Fruit fly (Drosophila melanogaster) whole organism, embryonic: ENCODE data around the gene Cdc23.

Experiments used
- Atf3 ChIP-seq: fragments of 200-800 bp; sonication (Bioruptor generic); optimal IDR thresholded peaks from 3 replicates; lab custom pipeline; 2016; ENCODE audit warnings: missing biosample characterization, missing genetic modification characterization
- Atf6 ChIP-seq: fragments of 200-800 bp; sonication (Bioruptor generic); IDR thresholded peaks from 2 replicates; pipeline ENCODE4 v1.3.6; 2022; ENCODE audit warnings: missing biosample characterization, missing genetic modification characterization
- CG10565 ChIP-seq: fragments of 200-800 bp; sonication (Bioruptor generic); optimal IDR thresholded peaks from 3 replicates; lab custom pipeline; 2016; ENCODE audit warnings: missing biosample characterization, mild to moderate bottlenecking, missing genetic modification characterization
- CG11504 ChIP-seq: fragments of 200-800 bp; sonication (Bioruptor generic); optimal IDR thresholded peaks from 3 replicates; lab custom pipeline; 2019; ENCODE audit warnings: missing biosample characterization, mild to moderate bottlenecking, missing genetic modification characterization, moderate library complexity
- CG11560 ChIP-seq: fragments of 200-800 bp; sonication (Bioruptor generic); IDR thresholded peaks from 3 replicates; pipeline ENCODE4 v1.3.6; 2022; ENCODE audit warnings: missing biosample characterization, missing genetic modification characterization
- CG12104 ChIP-seq: fragments of 200-800 bp; sonication (Bioruptor generic); optimal IDR thresholded peaks from 3 replicates; lab custom pipeline; 2016; ENCODE audit warnings: missing biosample characterization, missing genetic modification characterization
- CG12155 ChIP-seq: fragments of 200-800 bp; sonication (Bioruptor generic); optimal IDR thresholded peaks from 3 replicates; lab custom pipeline; 2016; ENCODE audit warnings: missing biosample characterization, missing genetic modification characterization
- CG15073 ChIP-seq: fragments of 200-800 bp; sonication (Bioruptor generic); optimal IDR thresholded peaks from 2 replicates; lab custom pipeline; 2016; ENCODE audit warnings: missing biosample characterization, missing genetic modification characterization
- CG17186 ChIP-seq: fragments of 200-800 bp; sonication (Bioruptor generic); optimal IDR thresholded peaks from 3 replicates; lab custom pipeline; 2017; ENCODE audit warnings: missing biosample characterization, missing genetic modification reagents, missing genetic modification characterization
- CG17829 ChIP-seq: fragments of 200-800 bp; optimal IDR thresholded peaks from 2 replicates; lab custom pipeline; 2019; ENCODE audit warnings: missing biosample characterization, mild to moderate bottlenecking, missing genetic modification characterization, moderate library complexity
- CG18476 ChIP-seq: fragments of 200-800 bp; sonication (Bioruptor generic); optimal IDR thresholded peaks from 2 replicates; lab custom pipeline; 2016; ENCODE audit warnings: missing biosample characterization, mild to moderate bottlenecking, missing genetic modification characterization
- CG2889 ChIP-seq: fragments of 200-800 bp; sonication (Bioruptor generic); IDR thresholded peaks from 3 replicates; pipeline ENCODE4 v1.3.6; 2022; ENCODE audit warnings: missing biosample characterization, missing genetic modification characterization
- CG32767 ChIP-seq: fragments of 200-800 bp; sonication (Bioruptor generic); IDR thresholded peaks from 2 replicates; pipeline ENCODE4 v1.3.6; 2022; ENCODE audit warnings: missing biosample characterization, missing genetic modification characterization
- CG32772 ChIP-seq: fragments of 200-800 bp; sonication (Bioruptor generic); IDR thresholded peaks from 2 replicates; pipeline ENCODE4 v1.3.6; 2022; ENCODE audit warnings: missing biosample characterization, missing genetic modification characterization
- CG3281 ChIP-seq: fragments of 200-800 bp; sonication (Bioruptor generic); optimal IDR thresholded peaks from 3 replicates; lab custom pipeline; 2017; ENCODE audit warnings: missing biosample characterization, mild to moderate bottlenecking, missing genetic modification characterization
- CG4360 ChIP-seq: fragments of 200-800 bp; sonication (Bioruptor generic); IDR thresholded peaks from 2 replicates; pipeline ENCODE4 v1.3.6; 2022; ENCODE audit warnings: missing biosample characterization, missing genetic modification characterization
- CG4424 ChIP-seq: fragments of 200-800 bp; sonication (Bioruptor generic); optimal IDR thresholded peaks from 3 replicates; lab custom pipeline; 2016; ENCODE audit warnings: missing biosample characterization, missing genetic modification characterization
- CG4820 ChIP-seq: fragments of 200-800 bp; sonication (Bioruptor generic); optimal IDR thresholded peaks from 3 replicates; lab custom pipeline; 2016; ENCODE audit warnings: missing biosample characterization, missing genetic modification characterization
- CG8478 ChIP-seq: fragments of >200 bp; optimal IDR thresholded peaks from 2 replicates; lab custom pipeline; 2018
- CG9215 ChIP-seq: fragments of 200-800 bp; sonication (Bioruptor generic); IDR thresholded peaks from 2 replicates; pipeline ENCODE4 v1.3.6; 2022; ENCODE audit warnings: missing biosample characterization, missing genetic modification characterization
- CrebB ChIP-seq: fragments of 200-800 bp; sonication (Bioruptor generic); optimal IDR thresholded peaks from 3 replicates; lab custom pipeline; 2018; ENCODE audit warnings: missing biosample characterization, mild to moderate bottlenecking, missing genetic modification characterization
- Dll ChIP-seq: fragments of 200-800 bp; sonication (Bioruptor generic); IDR thresholded peaks from 4 replicates; pipeline ENCODE4 v1.3.6; 2022; ENCODE audit warnings: missing biosample characterization, missing genetic modification characterization; ENCODE audit not compliant: partially characterized antibody
- E2f1 ChIP-seq: fragments of 200-800 bp; sonication (Bioruptor generic); IDR thresholded peaks from 2 replicates; pipeline ENCODE4 v1.3.6; 2022; ENCODE audit warnings: missing biosample characterization, missing genetic modification characterization
- Elba2 ChIP-seq: fragments of 200-800 bp; sonication (Bioruptor generic); optimal IDR thresholded peaks from 3 replicates; lab custom pipeline; 2016; ENCODE audit warnings: missing biosample characterization, missing genetic modification characterization
- Fer3 ChIP-seq: fragments of 200-800 bp; sonication (Bioruptor generic); optimal IDR thresholded peaks from 2 replicates; lab custom pipeline; 2018; ENCODE audit warnings: missing biosample characterization, mild to moderate bottlenecking, missing genetic modification characterization, moderate library complexity
- Kr ChIP-seq: fragments of 200-800 bp; sonication (Bioruptor generic); optimal IDR thresholded peaks from 2 replicates; lab custom pipeline; 2017; ENCODE audit warnings: missing biosample characterization, mild to moderate bottlenecking, missing genetic modification characterization
- Lim3 ChIP-seq: fragments of 200-800 bp; sonication (Bioruptor generic); IDR thresholded peaks from 2 replicates; pipeline ENCODE4 v1.3.6; 2022; ENCODE audit warnings: missing biosample characterization, missing genetic modification characterization
- MESR4 ChIP-seq: fragments of 200-800 bp; sonication (Bioruptor generic); optimal IDR thresholded peaks from 2 replicates; lab custom pipeline; 2018; ENCODE audit warnings: missing biosample characterization, mild to moderate bottlenecking, missing genetic modification characterization, moderate library complexity
- MTF-1 ChIP-seq: fragments of 200-800 bp; sonication (Bioruptor generic); optimal IDR thresholded peaks from 2 replicates; lab custom pipeline; 2018; ENCODE audit warnings: missing biosample characterization, mild to moderate bottlenecking, missing genetic modification characterization, borderline replicate concordance
- Nf-YA ChIP-seq: fragments of 200-800 bp; sonication (Bioruptor generic); IDR thresholded peaks from 2 replicates; pipeline ENCODE4 v1.3.6; 2022; ENCODE audit warnings: missing biosample characterization, missing genetic modification characterization
- PHDP ChIP-seq: fragments of 200-800 bp; sonication (Bioruptor generic); optimal IDR thresholded peaks from 3 replicates; lab custom pipeline; 2018; ENCODE audit warnings: missing biosample characterization, mild to moderate bottlenecking, missing genetic modification characterization, moderate library complexity
- Sin3A ChIP-seq: fragments of >200 bp; optimal IDR thresholded peaks from 2 replicates; lab custom pipeline; 2018
- ac ChIP-seq: fragments of 200-800 bp; sonication (Bioruptor generic); optimal IDR thresholded peaks from 3 replicates; lab custom pipeline; 2017; ENCODE audit warnings: missing biosample characterization, mild to moderate bottlenecking, missing genetic modification characterization
- chinmo ChIP-seq: fragments of 200-800 bp; sonication (Bioruptor generic); IDR thresholded peaks from 4 replicates; pipeline ENCODE4 v1.3.6; 2022; ENCODE audit warnings: missing biosample characterization, missing genetic modification characterization; ENCODE audit not compliant: partially characterized antibody
- chn ChIP-seq: fragments of 200-800 bp; sonication (Bioruptor generic); optimal IDR thresholded peaks from 2 replicates; lab custom pipeline; 2016; ENCODE audit warnings: missing biosample characterization, missing genetic modification characterization
- crol ChIP-seq: fragments of 200-800 bp; sonication (Bioruptor generic); IDR thresholded peaks from 2 replicates; pipeline ENCODE4 v1.3.6; 2022; ENCODE audit warnings: missing biosample characterization, missing genetic modification characterization
- dysf ChIP-seq: fragments of 200-800 bp; sonication (Bioruptor generic); IDR thresholded peaks from 3 replicates; pipeline ENCODE4 v1.3.6; 2022; ENCODE audit warnings: missing biosample characterization, missing genetic modification characterization
- emc ChIP-seq: fragments of 200-800 bp; sonication (Bioruptor generic); optimal IDR thresholded peaks from 2 replicates; lab custom pipeline; 2016; ENCODE audit warnings: missing biosample characterization, missing genetic modification characterization
- hkb ChIP-seq, 2 experiments: fragments of 200-800 bp in 1 of 2; fragments of >200 bp in 1 of 2; sonication (Bioruptor generic) in 1 of 2; IDR thresholded peaks in 1 of 2; optimal IDR thresholded peaks in 1 of 2; 2 replicates each; pipeline versions ENCODE4 v1.3.6 to Lab custom; 2017 to 2022; ENCODE audit warnings: missing biosample characterization in 1 of 2, missing genetic modification characterization in 1 of 2
- inv ChIP-seq: fragments of 200-800 bp; sonication (Bioruptor generic); IDR thresholded peaks from 2 replicates; pipeline ENCODE4 v1.3.6; 2022; ENCODE audit warnings: missing biosample characterization, missing genetic modification characterization; ENCODE audit not compliant: partially characterized antibody
- lov ChIP-seq, 2 experiments: fragments of 200-800 bp in 1 of 2; fragments of >200 bp in 1 of 2; sonication (Bioruptor generic) in 1 of 2; IDR thresholded peaks in 1 of 2; optimal IDR thresholded peaks in 1 of 2; 2 replicates in 1 of 2; 3 replicates in 1 of 2; pipeline versions ENCODE4 v1.3.6 to Lab custom; 2017 to 2022; ENCODE audit warnings: missing biosample characterization in 1 of 2, missing genetic modification characterization in 1 of 2
- nerfin-2 ChIP-seq: fragments of 200-800 bp; sonication (Bioruptor generic); IDR thresholded peaks from 2 replicates; pipeline ENCODE4 v1.3.6; 2022; ENCODE audit warnings: missing biosample characterization, missing genetic modification characterization; ENCODE audit not compliant: partially characterized antibody
- pfk ChIP-seq: fragments of 200-800 bp; sonication (Bioruptor generic); optimal IDR thresholded peaks from 2 replicates; lab custom pipeline; 2018; ENCODE audit warnings: missing biosample characterization, mild to moderate bottlenecking, missing genetic modification characterization, moderate library complexity
- ro ChIP-seq: fragments of 200-800 bp; sonication (Bioruptor generic); IDR thresholded peaks from 2 replicates; pipeline ENCODE4 v1.3.6; 2022; ENCODE audit warnings: missing biosample characterization, missing genetic modification characterization
- sob ChIP-seq: fragments of 200-800 bp; sonication (Bioruptor generic); IDR thresholded peaks from 2 replicates; pipeline ENCODE4 v1.3.6; 2022; ENCODE audit warnings: missing biosample characterization, missing genetic modification characterization
- tna ChIP-seq: fragments of 200-800 bp; sonication (Bioruptor generic); IDR thresholded peaks from 2 replicates; pipeline ENCODE4 v1.3.6; 2022; ENCODE audit warnings: missing biosample characterization, missing genetic modification characterization; ENCODE audit not compliant: partially characterized antibody
- unpg ChIP-seq: fragments of 200-800 bp; sonication (Bioruptor generic); optimal IDR thresholded peaks from 3 replicates; lab custom pipeline; 2018; ENCODE audit warnings: missing biosample characterization, mild to moderate bottlenecking, missing genetic modification characterization, moderate library complexity
- vnd ChIP-seq: fragments of 200-800 bp; sonication (Bioruptor generic); IDR thresholded peaks from 3 replicates; pipeline ENCODE4 v1.3.6; 2022; ENCODE audit warnings: missing biosample characterization, missing genetic modification characterization; ENCODE audit not compliant: partially characterized antibody
- zen ChIP-seq: fragments of 200-800 bp; sonication (Bioruptor generic); optimal IDR thresholded peaks from 3 replicates; lab custom pipeline; 2018; ENCODE audit warnings: missing biosample characterization, mild to moderate bottlenecking, missing genetic modification characterization, moderate library complexity

Cdc23 gene

dm6 chr2L:20494423-20495052 lies 35.4 kb downstream of the Cdc23 start, which contains the start of gene CG34007 (continued):
- TF ChIP-seq CG12104 (GFP tag; lab: Kevin White, UChicago): peak; percentile 78
- peak; percentile 64 for TF ChIP-seq crol (GFP tag; lab: Robert Waterston, UW)
- no peak for TF ChIP-seq Elba2 (GFP tag; lab: Kevin White, UChicago)
- TF ChIP-seq emc (GFP tag; lab: Kevin White, UChicago): no peak
- TF ChIP-seq inv: no peak
- TF ChIP-seq E2f1 (GFP tag; lab: Robert Waterston, UW): peak; percentile 50; the same call in 1 of the 2 replicates
- peak; percentile 41 for TF ChIP-seq Fer3 (tag; lab: Kevin White, UChicago)
- 0 out of 2 replicates have a peak, but pooled peaks have one; percentile 14 for TF ChIP-seq CG9215
- TF ChIP-seq PHDP (tag; lab: Kevin White, UChicago): peak; percentile 90
- TF ChIP-seq chn: no peak
- TF ChIP-seq MTF-1 (GFP tag; lab: Kevin White, UChicago): peak; percentile 39
- no peak for TF ChIP-seq pfk
- TF ChIP-seq tna (GFP tag; lab: Robert Waterston, UW): no peak
- TF ChIP-seq CG8478 (lab: Kevin White, UChicago): no peak
- no peak for TF ChIP-seq Atf3 (GFP tag; lab: Kevin White, UChicago)
- TF ChIP-seq CG11560 (tag; lab: Robert Waterston, UW): 0 out of 3 replicates have a peak, but pooled peaks have one; percentile 19
- TF ChIP-seq CG17829 (tag; lab: Kevin White, UChicago): peak; percentile 94
- TF ChIP-seq lov (optimal IDR thresholded peaks at IDR 0.05; lab: Kevin White, UChicago): no peak
- 0 out of 3 replicates have a peak, but pooled peaks have one; percentile 49 for TF ChIP-seq lov (GFP tag; IDR thresholded peaks at IDR 0.05; lab: Robert Waterston, UW)
- no peak for TF ChIP-seq CG18476 (GFP tag; lab: Kevin White, UChicago)
- no peak for TF ChIP-seq hkb (optimal IDR thresholded peaks at IDR 0.05; lab: Kevin White, UChicago)
- TF ChIP-seq hkb (GFP tag; IDR thresholded peaks at IDR 0.05; lab: Robert Waterston, UW): peak; percentile 76
- TF ChIP-seq CG11504: peak; percentile 89
- no peak for TF ChIP-seq Dll
- peak; percentile 34 for TF ChIP-seq Kr (GFP tag; lab: Kevin White, UChicago)
- TF ChIP-seq CG2889 (GFP tag; lab: Robert Waterston, UW): no peak
- TF ChIP-seq Sin3A (lab: Kevin White, UChicago): no peak
- TF ChIP-seq Lim3 (GFP tag; lab: Robert Waterston, UW): no peak
- peak; percentile 63 for TF ChIP-seq CG4424
- TF ChIP-seq CG32767: peak; percentile 80
- TF ChIP-seq dysf: peak; percentile 78
- peak; percentile 55; the same call in 1 of the 2 replicates for TF ChIP-seq ro
- no peak for TF ChIP-seq Atf6 (GFP tag; lab: Robert Waterston, UW)
- peak; percentile 60 for TF ChIP-seq CG4820
- TF ChIP-seq CrebB (tag; lab: Kevin White, UChicago): no peak
- no peak for TF ChIP-seq CG17186 (GFP tag; lab: Kevin White, UChicago)
- peak; percentile 3 for TF ChIP-seq CG15073 (GFP tag; lab: Kevin White, UChicago)
- peak; percentile 44; the same call in 1 of the 2 replicates for TF ChIP-seq CG4360 (GFP tag; lab: Robert Waterston, UW)
- no peak; the same call in 1 of the 2 replicates for TF ChIP-seq sob (GFP tag; lab: Robert Waterston, UW)
- TF ChIP-seq CG3281 (GFP tag; lab: Kevin White, UChicago): peak; percentile 27
- TF ChIP-seq Nf-YA (GFP tag; lab: Robert Waterston, UW): peak; percentile 60
- TF ChIP-seq MESR4 (GFP tag; lab: Kevin White, UChicago): no peak
- TF ChIP-seq ac (GFP tag; lab: Kevin White, UChicago): peak; percentile 25
- peak; percentile 75 for TF ChIP-seq CG32772
- TF ChIP-seq CG12155: peak; percentile 25
- TF ChIP-seq zen: peak; percentile 46
- TF ChIP-seq CG10565: no peak
- no peak for TF ChIP-seq nerfin-2 (GFP tag; lab: Robert Waterston, UW)
- peak; percentile 90 for TF ChIP-seq unpg (GFP tag; lab: Kevin White, UChicago)
- no peak for TF ChIP-seq vnd
- peak; percentile 58; the same call in 1 of the 4 replicates for TF ChIP-seq chinmo (GFP tag; lab: Robert Waterston, UW)
